Fruit fly (Drosophila melanogaster): ENCODE data around the gene mthl10.

The mthl10 gene

DNA sequence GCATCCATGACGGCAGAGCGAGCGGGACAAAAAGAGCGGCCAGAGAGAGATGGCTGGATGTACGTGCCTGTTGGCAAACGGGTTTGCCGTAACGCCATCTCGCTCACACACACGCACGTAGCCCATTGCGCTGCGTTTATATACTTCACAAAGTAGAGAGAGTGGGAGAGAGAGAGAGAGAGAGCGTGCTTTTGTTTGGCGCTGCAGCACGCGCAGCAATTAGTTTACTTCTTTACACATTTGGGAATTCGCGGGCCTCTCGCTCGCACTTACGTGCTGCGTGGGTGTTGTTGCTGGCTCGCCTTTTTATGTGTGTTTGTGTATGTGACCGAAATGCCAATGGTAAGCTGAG is 35.3 kb upstream of the mthl10 start:
- TF ChIP-seq Stat92E (GFP tag; optimal IDR thresholded peaks at IDR 0.05) (peak in 1 of 3 experiments; percentile 9), CG7963 (GFP tag; IDR thresholded peaks at IDR 0.05; ENCODE audit: partially characterized antibody) (no peak), pnt (GFP tag; optimal IDR thresholded peaks at IDR 0.05) (no peak), kni (GFP tag; optimal IDR thresholded peaks at IDR 0.05) (peak; percentile 82), scrt (GFP tag; optimal IDR thresholded peaks at IDR 0.05) (no peak), CG3281 (GFP tag; optimal IDR thresholded peaks at IDR 0.05) (no peak), Opbp (GFP tag; IDR thresholded peaks at IDR 0.05; ENCODE audit: partially characterized antibody) (peak; percentile 49; the same call in 1 of the 3 replicates), slou (GFP tag; optimal IDR thresholded peaks at IDR 0.05) (no peak), CG17829 (tag; optimal IDR thresholded peaks at IDR 0.05) (no peak), CG11085 (GFP tag; IDR thresholded peaks at IDR 0.05) (no peak), chm (GFP tag; IDR thresholded peaks at IDR 0.05) (no peak), CG12299 (tag; optimal IDR thresholded peaks at IDR 0.05) (no peak), Sin3A (optimal IDR thresholded peaks at IDR 0.05) (no peak), CG1792 (GFP tag; optimal IDR thresholded peaks at IDR 0.05) (no peak), stwl (tag; optimal IDR thresholded peaks at IDR 0.05) (no peak), CoRest (tag; optimal IDR thresholded peaks at IDR 0.05) (peak; percentile 14), Kr (GFP tag; optimal IDR thresholded peaks at IDR 0.05) (no peak), grn (GFP tag; optimal IDR thresholded peaks at IDR 0.05) (no peak), fu2 (GFP tag; optimal IDR thresholded peaks at IDR 0.05) (no peak), wek (GFP tag; optimal IDR thresholded peaks at IDR 0.05) (no peak), Antp (GFP tag; optimal IDR thresholded peaks at IDR 0.05) (peak; percentile 15), bbx (GFP tag; IDR thresholded peaks at IDR 0.05; ENCODE audit: partially characterized antibody) (peak; percentile 60), Aef1 (GFP tag; IDR thresholded peaks at IDR 0.05) (peak; percentile 71), Lhr (GFP tag; optimal IDR thresholded peaks at IDR 0.05) (no peak), Ets97D (GFP tag; optimal IDR thresholded peaks at IDR 0.05) (no peak), CG15479 (GFP tag; optimal IDR thresholded peaks at IDR 0.05) (peak; percentile 75), Scr (GFP tag; IDR thresholded peaks at IDR 0.05; ENCODE audit: partially characterized antibody) (peak; percentile 55), CG6791 (GFP tag; IDR thresholded peaks at IDR 0.05; ENCODE audit: partially characterized antibody) (no peak; the same call in 2 of the 3 replicates), CrebB (tag; optimal IDR thresholded peaks at IDR 0.05) (no peak), CG6854 (GFP tag; optimal IDR thresholded peaks at IDR 0.05) (no peak), Spps (tag; optimal IDR thresholded peaks at IDR 0.05) (no peak), jigr1 (GFP tag; IDR thresholded peaks at IDR 0.05) (no peak), CG13287 (GFP tag; IDR thresholded peaks at IDR 0.05; ENCODE audit: partially characterized antibody) (peak; percentile 53; the same call in 1 of the 2 replicates), sd (tag; optimal IDR thresholded peaks at IDR 0.05) (peak; percentile 96), CG15269 (tag; optimal IDR thresholded peaks at IDR 0.05) (no peak), Meics (GFP tag; optimal IDR thresholded peaks at IDR 0.05) (no peak), usp (GFP tag; optimal IDR thresholded peaks at IDR 0.05) (no peak), Chrac-16 (GFP tag; optimal IDR thresholded peaks at IDR 0.05) (no peak), pros (GFP tag; optimal IDR thresholded peaks at IDR 0.05) (no peak), nerfin-1 (tag; optimal IDR thresholded peaks at IDR 0.05) (peak; percentile 55), CG7556 (GFP tag; optimal IDR thresholded peaks at IDR 0.05) (no peak), jing (GFP tag; optimal IDR thresholded peaks at IDR 0.05) (peak; percentile 55), Awh (GFP tag; IDR thresholded peaks at IDR 0.05) (no peak), CG6272 (GFP tag; IDR thresholded peaks at IDR 0.05) (peak; percentile 24; the same call in 1 of the 2 replicates), Dad (GFP tag; optimal IDR thresholded peaks at IDR 0.05) (no peak), CG8944 (GFP tag; optimal IDR thresholded peaks at IDR 0.05) (no peak), CG10565 (GFP tag; optimal IDR thresholded peaks at IDR 0.05) (no peak), NC2α (GFP tag; optimal IDR thresholded peaks at IDR 0.05) (no peak), Hey (tag; optimal IDR thresholded peaks at IDR 0.05) (peak; percentile 25), CG3163 (GFP tag; optimal IDR thresholded peaks at IDR 0.05) (no peak), CG12155 (GFP tag; optimal IDR thresholded peaks at IDR 0.05) (no peak)
